Worm (Caenorhabditis elegans) whole organism, dauer: ENCODE results near the gene C01G12.7.

ENCODE experiments used
- unc-62 ChIP-seq: sonication (generic microtip); optimal IDR thresholded peaks from 2 replicates; lab custom pipeline; 2017; ENCODE audit warnings: missing biosample characterization, missing genetic modification reagents, missing genetic modification characterization

The C01G12.7 gene

DNA sequence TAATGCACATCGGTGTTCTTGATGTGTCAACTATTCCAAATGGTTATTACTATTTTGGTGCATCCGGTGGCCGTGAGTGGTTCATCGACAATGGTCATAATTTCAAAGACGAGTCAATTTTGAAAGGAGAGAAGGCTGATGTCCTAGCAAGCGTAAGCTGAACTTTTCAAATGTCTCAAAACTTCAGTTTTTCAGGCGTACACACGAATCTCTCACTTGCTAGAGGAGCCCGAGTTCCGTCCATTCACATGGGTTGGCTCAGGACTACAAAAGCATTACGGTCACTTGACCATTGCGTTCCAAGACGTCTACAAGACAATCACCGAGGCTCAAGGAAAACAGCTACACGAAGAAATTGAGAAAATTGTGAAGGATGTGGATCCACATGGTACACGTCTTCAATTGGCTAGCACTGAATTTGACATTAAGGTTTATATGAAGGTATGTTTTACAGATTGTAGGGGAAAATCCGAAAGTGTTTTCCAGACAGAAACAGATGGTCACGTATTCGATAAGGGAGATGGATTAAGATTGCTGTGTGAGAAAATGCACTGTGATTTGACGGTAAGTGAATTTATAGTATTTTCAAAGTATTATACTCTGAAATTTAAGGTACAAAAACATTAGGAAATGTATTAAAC, 17.7 kb upstream of the C01G12.7 start:
- TF ChIP-seq unc-62: no peak

DNA sequence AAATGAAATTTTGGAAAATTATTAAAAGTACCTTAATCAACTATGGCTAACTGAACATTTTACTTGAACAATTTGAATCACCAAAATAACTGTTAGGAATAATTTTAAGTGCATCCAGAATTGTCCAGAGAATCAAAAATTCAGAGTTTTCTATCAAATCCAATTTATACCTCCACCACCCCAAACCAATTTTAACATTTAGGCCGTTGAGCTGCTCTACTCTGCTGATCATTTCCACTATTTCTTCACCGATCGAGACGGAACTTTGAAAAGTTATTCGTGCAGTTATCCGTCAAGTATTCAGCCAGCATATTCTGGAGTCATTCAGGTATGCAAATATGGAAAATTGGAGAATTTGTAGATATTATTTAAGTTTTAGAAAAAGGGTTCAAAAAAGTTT, 16.8 kb upstream of the C01G12.7 start:
- TF ChIP-seq unc-62: no peak

DNA sequence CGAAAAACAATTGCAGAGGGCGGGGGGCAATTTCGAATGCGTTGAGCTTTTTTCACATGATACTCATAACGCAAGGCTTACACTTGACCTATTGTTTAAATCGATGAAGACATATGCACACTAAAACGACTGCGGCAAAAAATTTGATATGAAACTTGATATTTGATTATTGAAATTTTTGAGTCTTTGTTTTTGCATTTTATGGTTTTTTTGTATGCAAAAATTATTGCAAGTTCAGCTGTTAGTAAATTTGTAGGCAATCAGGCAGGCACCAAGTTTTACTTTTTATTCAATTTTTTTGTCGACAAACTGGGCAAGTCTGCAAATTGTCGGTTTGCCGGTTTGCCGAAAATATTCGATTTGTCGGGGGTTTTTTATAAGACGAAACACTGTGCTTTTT, 14.5 kb upstream of the C01G12.7 start, which contains the start of gene arl-3:
arl-3 (plus strand) TSS at position 301 of the 400 bp plus-strand sequence.
- no peak for TF ChIP-seq unc-62

DNA sequence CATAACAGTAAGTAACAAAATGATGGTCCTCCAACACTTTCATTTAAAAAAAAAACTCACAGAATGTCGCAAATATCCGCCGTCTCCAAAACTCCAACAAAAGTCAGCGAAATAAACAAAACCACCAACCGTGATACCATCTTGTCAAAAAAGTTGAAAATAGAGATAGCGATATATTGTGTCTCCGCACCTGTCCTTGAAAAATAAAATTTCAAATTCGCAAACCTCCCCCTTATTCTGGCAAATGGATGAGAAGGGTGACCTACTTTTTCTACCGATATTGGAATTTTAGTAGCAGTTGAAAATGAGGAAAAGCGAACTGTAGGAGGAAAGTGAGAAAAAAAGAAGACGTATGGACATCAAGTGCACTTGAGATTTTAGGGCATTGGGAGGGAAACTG, 13.8 kb upstream of the C01G12.7 start, which contains the start of gene F19H8.2:
F19H8.2 (minus strand) TSS at position 391 of the 400 bp plus-strand sequence.
- TF ChIP-seq unc-62: no peak

DNA sequence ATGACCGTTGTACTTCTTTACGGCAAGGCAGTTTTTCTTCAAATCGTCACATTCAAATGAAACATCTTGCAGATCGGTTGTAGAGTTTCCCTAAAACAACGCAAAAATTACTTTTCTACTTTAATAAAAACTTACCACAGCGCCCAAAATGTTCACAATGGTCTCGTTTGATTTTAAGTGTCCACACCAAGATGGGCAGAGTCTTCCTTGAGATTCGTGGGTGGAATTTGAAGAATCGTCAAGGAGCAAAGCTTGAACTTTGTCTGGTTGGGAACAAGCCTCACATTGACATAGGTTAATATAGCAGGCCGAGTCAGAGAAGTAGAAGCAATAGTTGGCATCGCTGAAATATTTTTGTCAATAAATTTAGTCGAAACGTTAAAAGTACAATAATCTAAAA, 13.3 kb upstream of the C01G12.7 start:
- no peak for TF ChIP-seq unc-62

DNA sequence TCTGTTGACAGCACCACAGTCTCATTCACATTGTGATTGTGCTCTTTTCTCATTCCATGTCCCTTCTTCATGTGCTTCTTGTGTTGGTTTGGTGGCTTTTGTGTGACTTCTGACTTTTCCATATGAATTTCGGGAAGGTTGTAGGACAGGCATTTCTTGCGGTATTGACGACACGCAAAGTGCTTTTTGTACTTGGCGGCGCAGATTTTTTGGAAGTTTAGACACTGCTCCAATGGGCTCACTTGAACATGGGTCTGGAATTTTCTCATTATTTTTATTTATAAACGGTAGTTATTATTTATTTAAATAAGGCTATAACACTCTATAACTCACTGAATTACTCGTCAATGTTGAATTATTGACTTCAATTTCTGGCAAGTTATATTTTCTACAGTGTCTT, 12.6 kb upstream of the C01G12.7 start:
- no peak for TF ChIP-seq unc-62

DNA sequence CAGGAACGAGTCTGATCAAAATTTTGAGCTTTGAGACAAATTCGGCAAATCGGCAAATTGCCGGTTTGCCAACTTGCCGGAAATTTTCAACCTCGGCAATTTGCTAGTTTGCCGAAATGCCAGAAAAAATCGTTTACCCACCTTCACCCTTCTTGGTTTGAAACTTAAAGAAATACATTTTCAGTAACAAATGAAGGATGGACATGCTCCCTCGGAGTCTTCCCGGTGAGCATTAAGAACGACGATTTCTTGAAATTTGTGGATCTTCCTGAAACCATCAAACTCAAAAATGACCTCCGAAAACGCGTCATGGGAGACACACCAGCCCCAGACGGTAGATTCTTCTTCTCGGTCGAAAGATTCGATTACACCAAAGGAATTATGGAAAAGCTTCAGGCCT, 11.0 kb upstream of the C01G12.7 start:
- TF ChIP-seq unc-62: no peak

DNA sequence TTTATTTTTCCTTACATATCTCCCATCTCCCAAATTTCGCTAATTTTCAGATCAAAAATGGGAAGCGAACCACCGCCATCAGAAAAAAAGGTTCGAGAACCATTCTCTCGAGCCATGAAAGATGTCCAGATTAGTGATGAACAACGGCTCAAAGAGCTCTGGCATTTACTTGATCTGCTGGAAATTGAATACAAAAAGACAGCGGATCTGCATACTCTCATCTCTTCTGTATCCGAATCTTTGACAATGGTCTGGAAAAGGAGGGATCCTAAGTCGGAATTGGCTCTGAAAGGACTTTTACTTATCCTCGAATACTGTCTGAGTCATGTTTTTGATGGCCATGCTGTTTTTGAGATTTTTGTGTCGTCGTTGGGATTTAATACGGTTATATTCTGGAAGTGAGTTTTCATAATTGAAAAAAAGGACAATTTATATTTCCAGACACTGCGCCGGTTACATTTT, 9.2 kb upstream of the C01G12.7 start, which contains the start of gene tps-2:
tps-2 (plus strand) TSS at position 51 of the 462 bp plus-strand sequence.
- TF ChIP-seq unc-62: no peak

DNA sequence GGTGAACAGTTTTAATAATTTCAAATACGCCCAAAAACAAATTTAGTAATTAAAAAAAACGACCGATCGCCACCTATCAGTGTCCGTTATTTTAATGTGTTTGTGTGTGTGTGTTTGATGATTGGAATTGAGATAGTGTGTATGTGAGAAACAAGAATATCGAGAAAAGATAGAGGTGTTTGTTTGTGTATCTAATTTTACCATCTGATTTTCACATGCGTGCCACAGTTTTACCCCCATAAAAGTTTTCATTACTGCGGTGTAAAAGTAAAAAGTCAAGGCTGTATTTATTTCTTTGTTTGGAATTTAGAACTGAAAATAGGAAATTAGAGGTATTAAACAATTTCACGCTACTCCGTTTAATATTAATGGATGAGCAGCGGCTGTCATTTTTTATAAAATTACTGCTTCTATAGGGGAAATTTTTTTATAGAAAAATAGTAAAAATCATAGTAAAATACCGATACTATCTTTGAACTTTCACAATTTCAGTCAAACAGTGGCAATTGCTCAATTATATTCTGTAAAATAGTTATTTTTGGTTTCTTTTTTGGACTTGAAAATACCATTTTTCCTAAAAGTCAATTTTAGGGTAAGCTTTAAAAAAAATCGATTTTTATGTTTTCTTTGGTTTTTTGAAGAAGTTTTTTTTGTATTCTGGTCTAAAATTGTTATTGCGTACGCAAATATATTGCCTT, 8.4 kb upstream of the C01G12.7 start:
- TF ChIP-seq unc-62: no peak

DNA sequence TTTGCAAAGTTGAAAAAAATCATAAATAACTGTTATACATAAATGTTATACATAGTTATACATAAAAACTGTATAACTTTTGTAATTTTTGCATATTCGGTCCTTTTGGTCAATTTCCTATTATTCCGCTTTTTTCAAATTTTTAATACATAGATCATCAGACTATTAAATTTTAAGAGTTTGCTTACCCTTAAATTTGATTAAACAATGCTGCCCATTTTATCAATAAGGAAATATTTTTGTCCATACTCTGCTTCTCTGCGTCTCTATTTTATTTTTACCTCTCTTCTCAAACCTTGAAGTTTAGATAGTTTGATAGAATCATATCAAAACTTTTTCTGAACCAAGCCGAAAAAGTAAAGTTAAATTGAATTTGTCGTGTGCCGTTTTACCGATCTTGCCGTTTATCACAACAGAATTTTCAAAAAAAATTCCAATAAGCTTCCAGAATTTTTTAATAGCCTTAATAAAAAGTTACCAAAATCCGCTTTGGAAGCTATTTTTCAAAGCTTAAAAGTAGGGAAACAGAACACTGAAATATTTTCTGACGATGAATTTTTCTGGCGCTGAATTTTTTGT, 7.7 kb upstream of the C01G12.7 start:
- TF ChIP-seq unc-62: no peak

DNA sequence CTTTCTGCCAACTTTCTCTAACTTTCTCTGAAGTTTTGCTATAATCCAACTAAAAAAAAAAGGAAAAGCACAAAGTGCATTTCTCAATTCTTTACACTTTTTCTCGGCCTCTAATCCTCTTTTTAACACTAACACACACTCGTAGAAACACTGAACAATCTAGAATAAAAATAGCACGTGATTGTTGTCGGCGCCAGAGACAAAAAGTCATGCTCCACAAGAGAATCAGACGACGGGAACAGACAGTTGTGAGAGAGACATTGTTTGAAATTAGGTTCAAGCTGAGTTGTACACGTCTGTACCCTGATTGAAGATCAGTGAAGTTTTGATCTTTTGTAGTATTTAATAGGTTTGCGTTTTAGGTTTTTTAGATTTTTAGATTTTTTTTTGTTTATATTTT, 6.7 kb upstream of the C01G12.7 start:
- no peak for TF ChIP-seq unc-62

DNA sequence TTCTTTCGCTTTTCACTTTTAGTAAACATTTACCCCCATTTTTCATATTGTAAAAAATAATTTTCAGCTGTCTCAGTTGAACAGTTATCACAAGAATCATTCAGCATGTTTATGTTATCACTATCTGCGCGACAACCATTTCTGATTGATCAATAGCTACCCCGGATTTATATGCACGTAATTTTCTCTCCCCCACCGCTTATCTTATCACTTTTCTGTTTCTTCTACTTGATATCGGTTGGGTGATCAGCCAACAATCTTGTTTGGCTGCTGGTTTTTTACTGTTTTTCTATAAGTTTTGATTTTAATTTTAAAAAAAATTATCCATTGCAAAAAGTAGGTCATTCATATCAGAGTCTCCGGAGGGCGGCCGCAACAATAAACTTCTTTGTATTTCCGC, 6.1 kb upstream of the C01G12.7 start:
- no peak for TF ChIP-seq unc-62

DNA sequence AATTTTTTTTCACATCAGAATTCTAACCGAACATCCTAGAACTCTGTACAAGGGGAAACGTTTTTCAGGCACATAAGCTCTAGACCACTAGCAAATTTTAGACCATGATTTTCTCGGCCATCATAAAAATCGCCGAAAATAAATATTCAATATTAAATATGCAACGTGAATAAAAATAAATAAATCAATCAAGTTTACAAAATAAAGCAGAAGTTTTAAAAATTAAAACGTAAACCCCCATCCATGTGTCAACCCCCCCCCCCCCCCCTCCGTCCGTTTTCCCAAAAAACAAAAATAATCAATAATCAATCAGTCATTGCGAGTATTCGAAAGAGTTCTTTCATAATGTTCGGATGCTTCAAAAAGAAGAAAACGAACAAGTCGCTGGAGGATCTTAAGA, 1.6 kb upstream of the C01G12.7 start, which contains the start of gene catp-4:
catp-4 (plus strand) TSS at position 301 of the 400 bp plus-strand sequence.
- no peak for TF ChIP-seq unc-62

DNA sequence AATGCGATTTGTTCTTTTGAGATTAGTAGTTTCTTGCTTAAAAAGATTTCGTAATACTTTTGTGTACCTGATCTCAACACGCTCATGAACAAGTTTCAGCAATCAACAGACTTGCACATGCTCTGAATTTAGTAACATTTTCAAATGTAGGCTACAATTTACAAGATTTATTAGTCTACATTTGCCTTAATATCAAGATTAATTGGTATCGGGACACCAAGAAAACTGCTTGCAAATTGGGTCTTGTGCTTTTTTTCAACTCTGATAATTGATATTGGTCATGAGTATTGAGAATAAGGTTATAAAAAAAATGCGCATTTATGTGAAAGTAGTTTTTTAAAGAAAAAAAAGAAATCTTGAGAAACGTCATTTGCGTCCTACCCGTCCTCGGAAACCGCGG, 936 bp upstream of the C01G12.7 start:
- no peak for TF ChIP-seq unc-62

DNA sequence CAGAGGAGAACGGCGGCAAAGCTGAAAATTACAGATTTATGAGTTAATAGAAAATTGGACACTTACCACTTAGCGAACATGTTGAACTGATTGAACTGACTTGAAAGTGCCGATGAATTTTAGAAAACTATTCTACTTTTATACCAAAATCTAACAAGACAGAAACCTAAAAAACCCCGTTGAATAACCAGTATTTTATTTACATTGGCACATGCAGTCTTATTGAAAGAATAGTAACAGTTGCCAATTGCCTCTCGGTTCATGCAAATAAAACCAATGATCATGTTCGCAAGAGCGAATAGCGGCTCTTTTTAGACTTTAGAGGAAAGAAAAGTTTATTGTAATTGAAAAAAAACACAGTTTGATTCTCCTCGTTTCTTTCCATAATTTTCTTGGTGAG, 3.5 kb downstream of the C01G12.7 start, which contains the start of gene nspb-10:
nspb-10 (minus strand) TSS at position 101 of the 400 bp plus-strand sequence.
- no peak for TF ChIP-seq unc-62

DNA sequence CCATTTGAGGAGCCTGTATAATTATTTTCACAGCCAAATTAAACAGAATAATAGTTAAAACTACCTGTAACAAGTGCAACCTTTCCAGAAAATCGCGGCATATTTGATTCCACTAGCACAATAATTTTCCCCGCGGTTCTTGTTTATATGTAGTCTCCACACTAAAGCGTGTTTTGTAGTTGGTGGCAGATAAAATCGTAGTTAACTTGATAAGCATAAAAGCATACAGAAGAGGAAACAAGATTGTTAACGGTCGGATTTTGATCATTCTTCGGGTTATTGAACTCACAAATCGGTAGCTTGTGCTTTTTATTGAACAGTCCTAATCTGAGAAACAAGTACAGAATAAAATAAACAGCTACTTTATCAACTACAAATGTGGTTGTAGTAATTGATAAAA, 4.3 kb downstream of the C01G12.7 start, which contains the start of gene C01G12.5:
C01G12.5 (minus strand) TSS at position 101 of the 400 bp plus-strand sequence.
- no peak for TF ChIP-seq unc-62

DNA sequence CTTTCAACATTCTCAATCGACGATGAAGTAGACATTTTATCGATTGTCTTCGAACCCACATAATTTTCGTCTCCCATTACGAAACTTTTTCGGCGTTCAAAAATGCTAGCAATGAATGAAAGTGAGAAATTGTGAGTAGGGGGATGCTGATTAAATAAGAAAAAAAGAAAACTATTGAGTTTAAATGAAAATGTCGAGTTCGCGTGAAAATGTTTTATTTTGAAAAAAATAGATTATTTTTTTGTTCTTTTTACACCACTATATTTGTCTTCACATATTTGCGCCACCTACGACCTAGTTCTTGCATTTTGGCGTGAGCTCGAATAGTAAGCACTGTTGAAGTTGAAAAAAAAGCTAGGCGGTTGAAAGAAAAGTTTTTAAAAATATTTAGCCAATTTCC, 9.5 kb downstream of the C01G12.7 start, which contains the start of gene C01G12.3:
C01G12.3 (minus strand) TSS at position 101 of the 400 bp plus-strand sequence.
- TF ChIP-seq unc-62: no peak
